Worm (Caenorhabditis elegans): ENCODE results near the gene vpat-1.

vpat-1 gene

DNA sequence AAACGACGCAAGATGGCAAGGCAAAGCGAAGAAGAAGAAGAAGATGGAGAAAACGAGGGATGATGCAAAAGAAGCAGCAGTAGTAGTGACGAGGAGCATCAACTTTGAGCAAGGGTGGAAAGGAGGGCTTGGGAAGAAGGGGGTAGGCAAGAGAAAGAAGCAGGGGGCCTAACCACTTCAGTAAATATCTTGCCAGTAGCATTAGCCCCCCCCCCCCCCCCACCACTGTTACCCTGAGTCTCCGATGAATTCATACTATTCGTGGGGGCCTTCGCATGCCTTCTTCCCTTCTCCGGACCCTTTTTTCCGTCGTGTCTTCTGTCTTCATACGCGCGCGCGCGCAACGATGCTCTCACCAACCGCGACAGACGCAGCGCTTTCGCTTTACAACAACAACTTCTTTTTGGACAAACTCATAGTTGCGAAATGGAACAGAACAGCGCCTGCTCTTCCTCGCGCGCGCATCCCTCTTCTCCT is 24.1 kb downstream of the vpat-1 start (continued):
- no peak for TF ChIP-seq aptf-3 (GFP tag; IDR thresholded peaks at IDR 0.05)
- no peak for TF ChIP-seq ama-1 (optimal IDR thresholded peaks at IDR 0.05)
- TF ChIP-seq ama-1 (GFP tag; optimal IDR thresholded peaks at IDR 0.05), result no peak
- TF ChIP-seq somi-1 (GFP tag; optimal IDR thresholded peaks at IDR 0.05), result peak; percentile 28
- TF ChIP-seq attf-5 (GFP tag; optimal IDR thresholded peaks at IDR 0.05), result peak; percentile 10
- TF ChIP-seq F39B2.1 (GFP tag; IDR thresholded peaks at IDR 0.05), result no peak
- peak; percentile 82; the same call in 1 of the 2 replicates for TF ChIP-seq egrh-3 (GFP tag; IDR thresholded peaks at IDR 0.05)
- no peak for TF ChIP-seq F33H1.4 (GFP tag; IDR thresholded peaks at IDR 0.05)
- TF ChIP-seq ceh-27 (GFP tag; optimal IDR thresholded peaks at IDR 0.05), result peak; percentile 10
- TF ChIP-seq pha-4 (tag; optimal IDR thresholded peaks at IDR 0.05), result no peak
- no peak for TF ChIP-seq egl-18 (GFP tag; IDR thresholded peaks at IDR 0.05)
- TF ChIP-seq sptf-2 (GFP tag; optimal IDR thresholded peaks at IDR 0.05), result no peak
- TF ChIP-seq F37B4.10 (GFP tag; IDR thresholded peaks at IDR 0.05), result no peak
- peak; percentile 42 for TF ChIP-seq mcd-1 (GFP tag; IDR thresholded peaks at IDR 0.05)
- TF ChIP-seq sdz-38 (tag; optimal IDR thresholded peaks at IDR 0.05), result no peak
- TF ChIP-seq B0261.1 (tag; optimal IDR thresholded peaks at IDR 0.05), result no peak
- TF ChIP-seq ZK185.1 (tag; optimal IDR thresholded peaks at IDR 0.05; ENCODE audit: poor library complexity, severe bottlenecking), result no peak
- TF ChIP-seq dpff-1 (tag; optimal IDR thresholded peaks at IDR 0.05), result no peak
- TF ChIP-seq dpl-1 (GFP tag; optimal IDR thresholded peaks at IDR 0.05), result no peak
- no peak for TF ChIP-seq him-1 (tag; optimal IDR thresholded peaks at IDR 0.05)
- TF ChIP-seq attf-6 (GFP tag; IDR thresholded peaks at IDR 0.05), result no peak
- TF ChIP-seq hlh-12 (tag; optimal IDR thresholded peaks at IDR 0.05), result no peak
- no peak for TF ChIP-seq rec-8 (tag; optimal IDR thresholded peaks at IDR 0.05)
- no peak for TF ChIP-seq nhr-27 (tag; optimal IDR thresholded peaks at IDR 0.05)
- no peak for TF ChIP-seq T26A5.8 (tag; optimal IDR thresholded peaks at IDR 0.05)
- no peak for TF ChIP-seq rcor-1 (GFP tag; IDR thresholded peaks at IDR 0.05)
- no peak for TF ChIP-seq D2030.7 (GFP tag; IDR thresholded peaks at IDR 0.05)
- no peak for TF ChIP-seq atf-7 (tag; optimal IDR thresholded peaks at IDR 0.05)
- no peak for TF ChIP-seq B0019.2 (GFP tag; conservative IDR thresholded peaks at IDR 0.05)
- no peak for TF ChIP-seq Y53F4B.3 (GFP tag; IDR thresholded peaks at IDR 0.05)
- TF ChIP-seq nfyb-1 (GFP tag; IDR thresholded peaks at IDR 0.05), result no peak
- 0 out of 2 replicates have a peak, but pooled peaks have one; percentile 6 for TF ChIP-seq dox-1 (GFP tag; IDR thresholded peaks at IDR 0.05)
- no peak for TF ChIP-seq ceh-79 (tag; optimal IDR thresholded peaks at IDR 0.05)
- TF ChIP-seq ztf-26 (tag; optimal IDR thresholded peaks at IDR 0.05), result peak; percentile 2
- TF ChIP-seq snpc-3.4 (tag; optimal IDR thresholded peaks at IDR 0.05), result no peak
- no peak for TF ChIP-seq lag-1 (GFP tag; IDR thresholded peaks at IDR 0.05)
- no peak for TF ChIP-seq mes-4 (tag; optimal IDR thresholded peaks at IDR 0.05)
- no peak for TF ChIP-seq ztf-3 (GFP tag; optimal IDR thresholded peaks at IDR 0.05)
- no peak for TF ChIP-seq lin-40 (tag; optimal IDR thresholded peaks at IDR 0.05)
- TF ChIP-seq unc-130 (GFP tag; optimal IDR thresholded peaks at IDR 0.05), result no peak
- TF ChIP-seq nhr-120 (GFP tag; IDR thresholded peaks at IDR 0.05), result no peak
- no peak for TF ChIP-seq ztf-18 (tag; optimal IDR thresholded peaks at IDR 0.05)
- no peak for TF ChIP-seq nfya-2 (GFP tag; IDR thresholded peaks at IDR 0.05)
- peak; percentile 47; the same call in 1 of the 2 replicates for TF ChIP-seq cebp-1 (GFP tag; IDR thresholded peaks at IDR 0.05)
- peak; percentile 84 for TF ChIP-seq cebp-1 (tag; optimal IDR thresholded peaks at IDR 0.05)
